Worm (Caenorhabditis elegans) whole organism, L3 larva: ENCODE results near the gene F58F9.4.

Source experiments
- R02D3.7 ChIP-seq: fragments of 150-350 bp; optimal IDR thresholded peaks from 2 replicates; lab custom pipeline; 2014; ENCODE audit warnings: missing biosample characterization, missing genetic modification characterization
- aly-2 ChIP-seq: fragments of 150-350 bp; optimal IDR thresholded peaks from 2 replicates; lab custom pipeline; 2014; ENCODE audit warnings: missing biosample characterization, missing genetic modification characterization
- ama-1 ChIP-seq: fragments of 150-350 bp; optimal IDR thresholded peaks from 2 replicates; lab custom pipeline; 2018
- egl-27 ChIP-seq: sonication (generic microtip); optimal IDR thresholded peaks from 4 replicates; lab custom pipeline; 2017; ENCODE audit warnings: missing biosample characterization, missing genetic modification reagents, missing genetic modification characterization
- fos-1 ChIP-seq: fragments of 150-350 bp; optimal IDR thresholded peaks from 2 replicates; lab custom pipeline; 2014; ENCODE audit warnings: missing biosample characterization, missing genetic modification characterization
- nhr-237 ChIP-seq: fragments of 150-350 bp; optimal IDR thresholded peaks from 2 replicates; lab custom pipeline; 2014; ENCODE audit warnings: missing biosample characterization, missing genetic modification characterization
- nhr-25 ChIP-seq: sonication (generic microtip); optimal IDR thresholded peaks from 2 replicates; lab custom pipeline; 2017; ENCODE audit warnings: missing biosample characterization, missing genetic modification characterization
- sea-2 ChIP-seq: fragments of 150-350 bp; sonication (generic microtip); optimal IDR thresholded peaks from 4 replicates; lab custom pipeline; 2014; ENCODE audit warnings: missing biosample characterization, missing genetic modification reagents, missing genetic modification characterization
- tbx-2 ChIP-seq: sonication (generic microtip); optimal IDR thresholded peaks from 2 replicates; lab custom pipeline; 2016; ENCODE audit warnings: mild to moderate bottlenecking, missing genetic modification characterization, missing compliant biosample characterization
- unc-39 ChIP-seq: sonication (generic microtip); optimal IDR thresholded peaks from 4 replicates; lab custom pipeline; 2017; ENCODE audit warnings: missing biosample characterization, missing genetic modification characterization
- ztf-11 ChIP-seq: fragments of 150-350 bp; optimal IDR thresholded peaks from 2 replicates; lab custom pipeline; 2014; ENCODE audit warnings: missing biosample characterization, missing genetic modification characterization

DNA sequence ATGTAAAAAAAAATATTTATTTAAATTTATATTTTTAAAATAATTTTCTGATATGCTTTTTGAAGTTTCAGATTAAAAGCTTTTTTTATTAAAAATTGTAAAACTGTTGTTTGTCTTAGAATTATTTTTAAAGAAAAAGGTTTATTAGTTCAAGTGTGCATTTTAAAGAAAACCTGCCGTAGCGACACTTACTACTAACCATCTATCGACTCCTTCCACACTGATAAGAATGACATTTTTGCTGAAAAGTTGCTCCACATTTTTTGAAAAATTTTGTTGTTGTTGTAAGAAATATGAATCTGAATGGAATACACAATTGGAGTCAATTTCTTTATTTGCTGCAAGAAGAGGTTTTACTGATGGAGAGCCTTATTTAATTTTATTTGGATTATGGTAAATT, 2.8 kb upstream of the F58F9.4 start, which contains the start of gene C49A9.1:
- TF ChIP-seq sea-2 (GFP tag; lab: Kevin White, UChicago) (no peak), nhr-25 (tag; lab: Kevin White, UChicago) (no peak), ama-1 (lab: Kevin White, UChicago) (no peak), nhr-237 (tag; lab: Kevin White, UChicago) (no peak), tbx-2 (no peak), unc-39 (tag; lab: Kevin White, UChicago) (no peak), fos-1 (tag; lab: Kevin White, UChicago) (no peak), egl-27 (tag; lab: Kevin White, UChicago) (no peak), R02D3.7 (tag; lab: Kevin White, UChicago) (no peak), aly-2 (tag; lab: Kevin White, UChicago) (no peak), ztf-11 (tag; lab: Kevin White, UChicago) (no peak)
